Fruit fly (Drosophila melanogaster): Measurements from ENCODE around the gene RpS21.

The RpS21 gene

DNA sequence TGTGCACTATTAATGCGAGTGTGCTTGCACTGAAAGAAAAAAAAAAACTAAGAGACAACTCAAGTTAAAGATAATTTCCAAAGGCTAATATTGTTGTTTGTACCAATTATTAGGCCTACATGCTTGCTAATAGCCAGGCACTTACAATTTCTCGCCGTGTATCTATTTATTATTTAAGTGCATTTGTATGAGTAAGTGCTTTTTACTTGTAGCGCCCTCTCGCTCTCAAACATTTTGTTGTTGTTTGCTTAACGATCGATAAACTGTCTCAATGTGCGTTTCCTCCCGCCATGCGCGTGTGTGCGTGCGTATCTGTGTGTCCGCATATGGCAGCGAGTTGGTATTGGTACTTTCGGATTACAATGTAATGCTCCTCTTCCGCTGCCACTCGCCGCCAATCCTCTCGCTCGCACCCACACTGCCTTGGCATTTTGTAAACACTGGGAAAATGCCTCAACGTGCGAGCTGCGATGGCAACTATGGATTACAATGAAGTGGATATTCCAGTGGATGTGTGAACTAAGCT lies 41.2 kb downstream of the RpS21 start (continued):
- no peak for TF ChIP-seq pan (optimal IDR thresholded peaks at IDR 0.05)
- peak in 1 of 2 experiments; percentile 85 for TF ChIP-seq pan (GFP tag; optimal IDR thresholded peaks at IDR 0.05 in 1 of 2, IDR thresholded peaks at IDR 0.05 in 1 of 2)
- peak; percentile 75 for TF ChIP-seq CG10979 (tag; optimal IDR thresholded peaks at IDR 0.05)
- peak; percentile 75 for TF ChIP-seq CG1647 (GFP tag; optimal IDR thresholded peaks at IDR 0.05)
- peak; percentile 62 for TF ChIP-seq CG18764 (GFP tag; optimal IDR thresholded peaks at IDR 0.05)
- peak; percentile 51; the same call in 1 of the 2 replicates for TF ChIP-seq gt (GFP tag; IDR thresholded peaks at IDR 0.05)
- TF ChIP-seq CG9817 (tag; optimal IDR thresholded peaks at IDR 0.05) = peak; percentile 52
- no peak for TF ChIP-seq danr (GFP tag; IDR thresholded peaks at IDR 0.05)
- TF ChIP-seq CG6654 (GFP tag; optimal IDR thresholded peaks at IDR 0.05) = peak; percentile 62
- peak; percentile 72 for TF ChIP-seq ems (GFP tag; optimal IDR thresholded peaks at IDR 0.05)
- TF ChIP-seq Chrac-16 (GFP tag; optimal IDR thresholded peaks at IDR 0.05) = peak; percentile 91
- TF ChIP-seq jing (GFP tag; optimal IDR thresholded peaks at IDR 0.05) = peak; percentile 83
- TF ChIP-seq ranshi (GFP tag; IDR thresholded peaks at IDR 0.05) = peak; percentile 83; the same call in 1 of the 2 replicates
- peak; percentile 91 for TF ChIP-seq NC2β (GFP tag; optimal IDR thresholded peaks at IDR 0.05)
- TF ChIP-seq Rx (GFP tag; IDR thresholded peaks at IDR 0.05) = peak; percentile 83
- TF ChIP-seq CG43689 (GFP tag; IDR thresholded peaks at IDR 0.05) = peak; percentile 63; the same call in 1 of the 2 replicates
- peak; percentile 79 for TF ChIP-seq CG2889 (GFP tag; IDR thresholded peaks at IDR 0.05)
- TF ChIP-seq Oaz (GFP tag; IDR thresholded peaks at IDR 0.05) = peak; percentile 57; the same call in 1 of the 2 replicates
- TF ChIP-seq al (GFP tag; IDR thresholded peaks at IDR 0.05) = no peak
- no peak for TF ChIP-seq MESR4 (GFP tag; optimal IDR thresholded peaks at IDR 0.05)
- TF ChIP-seq pita (GFP tag; optimal IDR thresholded peaks at IDR 0.05) = no peak
- peak; percentile 70 for TF ChIP-seq zen (tag; optimal IDR thresholded peaks at IDR 0.05)
- TF ChIP-seq bab2 (GFP tag; optimal IDR thresholded peaks at IDR 0.05) = peak; percentile 85
- peak; percentile 60 for TF ChIP-seq CG4404 (GFP tag; IDR thresholded peaks at IDR 0.05)
- 0 out of 2 replicates have a peak, but pooled peaks have one; percentile 23 for TF ChIP-seq klu (GFP tag; IDR thresholded peaks at IDR 0.05)
- peak; percentile 83 for TF ChIP-seq jumu (GFP tag; optimal IDR thresholded peaks at IDR 0.05)
- peak; percentile 6 to 89 for TF ChIP-seq bsh (GFP tag; optimal IDR thresholded peaks at IDR 0.05)
- TF ChIP-seq CG34224 (GFP tag; IDR thresholded peaks at IDR 0.05; ENCODE audit: partially characterized antibody) = no peak
- no peak for TF ChIP-seq CG6791 (GFP tag; IDR thresholded peaks at IDR 0.05; ENCODE audit: partially characterized antibody)
- peak; percentile 88 for TF ChIP-seq CG8089 (GFP tag; optimal IDR thresholded peaks at IDR 0.05)
- peak; percentile 67; the same call in 2 of the 3 replicates for TF ChIP-seq CG3726 (GFP tag; IDR thresholded peaks at IDR 0.05)
- peak; percentile 79 for TF ChIP-seq her (GFP tag; optimal IDR thresholded peaks at IDR 0.05)
- peak; percentile 75 for TF ChIP-seq fu2 (GFP tag; optimal IDR thresholded peaks at IDR 0.05)
- peak; percentile 90 for TF ChIP-seq CG30403 (GFP tag; optimal IDR thresholded peaks at IDR 0.05)
- peak; percentile 43 for TF ChIP-seq CG2116 (GFP tag; optimal IDR thresholded peaks at IDR 0.05)
- TF ChIP-seq chif (GFP tag; optimal IDR thresholded peaks at IDR 0.05) = peak; percentile 91
- no peak for TF ChIP-seq CG15011 (GFP tag; optimal IDR thresholded peaks at IDR 0.05)
- TF ChIP-seq D19A (tag; optimal IDR thresholded peaks at IDR 0.05) = peak; percentile 63
- no peak for TF ChIP-seq sug (tag; optimal IDR thresholded peaks at IDR 0.05)
- peak; percentile 78 for TF ChIP-seq twi (tag; optimal IDR thresholded peaks at IDR 0.05)
- TF ChIP-seq Antp (GFP tag; optimal IDR thresholded peaks at IDR 0.05) = peak; percentile 90
- peak; percentile 83 for TF ChIP-seq CG12391 (tag; optimal IDR thresholded peaks at IDR 0.05)
- peak; percentile 25 for TF ChIP-seq scrt (GFP tag; optimal IDR thresholded peaks at IDR 0.05)
- TF ChIP-seq tin (GFP tag; optimal IDR thresholded peaks at IDR 0.05) = peak; percentile 84
- TF ChIP-seq CG4360 (GFP tag; IDR thresholded peaks at IDR 0.05) = peak; percentile 96
- peak; percentile 82 for TF ChIP-seq abd-A (tag; optimal IDR thresholded peaks at IDR 0.05)
- no peak for TF ChIP-seq CG42726 (GFP tag; IDR thresholded peaks at IDR 0.05; ENCODE audit: partially characterized antibody)
- TF ChIP-seq Drgx (GFP tag; IDR thresholded peaks at IDR 0.05) = peak; percentile 88
- TF ChIP-seq lov (optimal IDR thresholded peaks at IDR 0.05) = no peak
- no peak; the same call in 2 of the 3 replicates for TF ChIP-seq lov (GFP tag; IDR thresholded peaks at IDR 0.05)
- no peak for TF ChIP-seq Gsc (GFP tag; IDR thresholded peaks at IDR 0.05)

Measured in whole organism, embryonic.